Fruit fly (Drosophila melanogaster) whole organism, embryonic: ENCODE results near the gene lilli.

ENCODE experiments used
- Abd-B ChIP-seq: fragments of 200-800 bp; sonication (Bioruptor generic); optimal IDR thresholded peaks from 2 replicates; lab custom pipeline; 2018; ENCODE audit warnings: missing biosample characterization, mild to moderate bottlenecking, missing genetic modification characterization, moderate library complexity
- Aef1 ChIP-seq: fragments of 200-800 bp; sonication (Bioruptor generic); IDR thresholded peaks from 3 replicates; pipeline ENCODE4 v1.3.6; 2022; ENCODE audit warnings: missing biosample characterization, missing genetic modification characterization
- C15 ChIP-seq: fragments of 200-800 bp; sonication (Bioruptor generic); IDR thresholded peaks from 3 replicates; pipeline ENCODE4 v1.3.6; 2022; ENCODE audit warnings: missing biosample characterization, missing genetic modification characterization
- CG10462 ChIP-seq: fragments of 200-800 bp; sonication (Bioruptor generic); optimal IDR thresholded peaks from 2 replicates; lab custom pipeline; 2016; ENCODE audit warnings: missing biosample characterization, missing genetic modification characterization
- CG12391 ChIP-seq: fragments of 200-800 bp; sonication (Bioruptor generic); optimal IDR thresholded peaks from 3 replicates; lab custom pipeline; 2018; ENCODE audit warnings: missing biosample characterization, mild to moderate bottlenecking, missing genetic modification characterization, moderate library complexity
- CG12744 ChIP-seq: fragments of 200-800 bp; sonication (Bioruptor generic); optimal IDR thresholded peaks from 2 replicates; lab custom pipeline; 2016; ENCODE audit warnings: missing biosample characterization, missing genetic modification characterization
- CG13894 ChIP-seq: fragments of 200-800 bp; sonication (Bioruptor generic); optimal IDR thresholded peaks from 3 replicates; lab custom pipeline; 2018; ENCODE audit warnings: missing biosample characterization, mild to moderate bottlenecking, missing genetic modification characterization, moderate library complexity
- CG14441 ChIP-seq: fragments of 200-800 bp; sonication (Bioruptor generic); IDR thresholded peaks from 2 replicates; pipeline ENCODE4 v1.3.6; 2022; ENCODE audit warnings: missing biosample characterization, missing genetic modification characterization
- CG15073 ChIP-seq: fragments of 200-800 bp; sonication (Bioruptor generic); optimal IDR thresholded peaks from 2 replicates; lab custom pipeline; 2016; ENCODE audit warnings: missing biosample characterization, missing genetic modification characterization
- CG15479 ChIP-seq: fragments of 200-800 bp; sonication (Bioruptor generic); optimal IDR thresholded peaks from 3 replicates; lab custom pipeline; 2019; ENCODE audit warnings: missing biosample characterization, mild to moderate bottlenecking, missing genetic modification characterization, moderate library complexity
- CG16815 ChIP-seq: fragments of 200-800 bp; sonication (Bioruptor generic); optimal IDR thresholded peaks from 3 replicates; lab custom pipeline; 2017; ENCODE audit warnings: missing biosample characterization, mild to moderate bottlenecking, missing genetic modification characterization
- CG17186 ChIP-seq: fragments of 200-800 bp; sonication (Bioruptor generic); optimal IDR thresholded peaks from 3 replicates; lab custom pipeline; 2017; ENCODE audit warnings: missing biosample characterization, missing genetic modification reagents, missing genetic modification characterization
- CG3281 ChIP-seq: fragments of 200-800 bp; sonication (Bioruptor generic); optimal IDR thresholded peaks from 3 replicates; lab custom pipeline; 2017; ENCODE audit warnings: missing biosample characterization, mild to moderate bottlenecking, missing genetic modification characterization
- CG3847 ChIP-seq: fragments of 200-800 bp; sonication (Bioruptor generic); IDR thresholded peaks from 2 replicates; pipeline ENCODE4 v1.3.6; 2022; ENCODE audit warnings: missing biosample characterization, missing genetic modification characterization
- CG4424 ChIP-seq: fragments of 200-800 bp; sonication (Bioruptor generic); optimal IDR thresholded peaks from 3 replicates; lab custom pipeline; 2016; ENCODE audit warnings: missing biosample characterization, missing genetic modification characterization
- CG4854 ChIP-seq: fragments of 200-800 bp; sonication (Bioruptor generic); optimal IDR thresholded peaks from 2 replicates; lab custom pipeline; 2016; ENCODE audit warnings: missing biosample characterization, missing genetic modification characterization, inconsistent platforms
- CG8388 ChIP-seq: fragments of 200-800 bp; sonication (Bioruptor generic); optimal IDR thresholded peaks from 2 replicates; lab custom pipeline; 2019; ENCODE audit warnings: missing biosample characterization, mild to moderate bottlenecking, missing genetic modification characterization, moderate library complexity
- CG8478 ChIP-seq: fragments of >200 bp; optimal IDR thresholded peaks from 2 replicates; lab custom pipeline; 2018
- D19A ChIP-seq: fragments of 200-800 bp; optimal IDR thresholded peaks from 3 replicates; lab custom pipeline; 2019; ENCODE audit warnings: missing biosample characterization, mild to moderate bottlenecking, missing genetic modification characterization, moderate library complexity
- D19B ChIP-seq: fragments of 200-800 bp; sonication (Bioruptor generic); optimal IDR thresholded peaks from 2 replicates; lab custom pipeline; 2017; ENCODE audit warnings: missing biosample characterization, mild to moderate bottlenecking, missing genetic modification characterization
- Drgx ChIP-seq: fragments of 200-800 bp; sonication (Bioruptor generic); IDR thresholded peaks from 2 replicates; pipeline ENCODE4 v1.3.6; 2022; ENCODE audit warnings: missing biosample characterization, missing genetic modification characterization
- GATAe ChIP-seq: fragments of 200-800 bp; sonication (Bioruptor generic); conservative IDR thresholded peaks from 2 replicates; pipeline ENCODE4 v1.3.6; 2022; ENCODE audit warnings: missing biosample characterization, missing genetic modification characterization
- HLH4C ChIP-seq: fragments of 200-800 bp; sonication (Bioruptor generic); IDR thresholded peaks from 3 replicates; pipeline ENCODE4 v1.3.6; 2022; ENCODE audit warnings: missing biosample characterization, missing genetic modification characterization; ENCODE audit not compliant: partially characterized antibody
- HLH54F ChIP-seq: fragments of 200-800 bp; sonication (Bioruptor generic); optimal IDR thresholded peaks from 3 replicates; lab custom pipeline; 2016; ENCODE audit warnings: missing biosample characterization, missing genetic modification characterization
- HmgD ChIP-seq: fragments of 200-800 bp; sonication (Bioruptor generic); optimal IDR thresholded peaks from 3 replicates; lab custom pipeline; 2016; ENCODE audit warnings: missing biosample characterization, missing genetic modification characterization
- Hr39 ChIP-seq: fragments of >200 bp; optimal IDR thresholded peaks from 2 replicates; lab custom pipeline; 2017
- Jarid2 ChIP-seq: fragments of 200-800 bp; sonication (Bioruptor generic); optimal IDR thresholded peaks from 3 replicates; lab custom pipeline; 2017; ENCODE audit warnings: mild to moderate bottlenecking, missing biosample characterization, missing genetic modification reagents, missing genetic modification characterization
- Nf-YC ChIP-seq: fragments of 200-800 bp; optimal IDR thresholded peaks from 3 replicates; lab custom pipeline; 2019; ENCODE audit warnings: missing biosample characterization, mild to moderate bottlenecking, missing genetic modification characterization, moderate library complexity
- Ptx1 ChIP-seq: fragments of 200-800 bp; sonication (Bioruptor generic); IDR thresholded peaks from 2 replicates; pipeline ENCODE4 v1.3.6; 2022; ENCODE audit warnings: missing biosample characterization, missing genetic modification characterization
- Sox102F ChIP-seq: fragments of 200-800 bp; sonication (Bioruptor generic); optimal IDR thresholded peaks from 2 replicates; lab custom pipeline; 2018; ENCODE audit warnings: missing biosample characterization, mild to moderate bottlenecking, missing genetic modification characterization, moderate library complexity
- Sry-β ChIP-seq: fragments of 200-800 bp; sonication (Bioruptor generic); optimal IDR thresholded peaks from 2 replicates; lab custom pipeline; 2018; ENCODE audit warnings: missing biosample characterization, mild to moderate bottlenecking, missing genetic modification characterization, moderate library complexity
- da ChIP-seq: fragments of 200-800 bp; sonication (Bioruptor generic); optimal IDR thresholded peaks from 2 replicates; lab custom pipeline; 2016; ENCODE audit warnings: missing biosample characterization, missing genetic modification characterization
- dmrt99B ChIP-seq: fragments of 200-800 bp; sonication (Bioruptor generic); optimal IDR thresholded peaks from 2 replicates; lab custom pipeline; 2018; ENCODE audit warnings: missing biosample characterization, mild to moderate bottlenecking, missing genetic modification characterization, moderate library complexity
- eyg ChIP-seq: fragments of 200-800 bp; sonication (Bioruptor generic); optimal IDR thresholded peaks from 3 replicates; lab custom pipeline; 2016; ENCODE audit warnings: missing biosample characterization, missing genetic modification characterization
- gem ChIP-seq: fragments of 200-800 bp; sonication (Bioruptor generic); optimal IDR thresholded peaks from 2 replicates; lab custom pipeline; 2019; ENCODE audit warnings: missing biosample characterization, mild to moderate bottlenecking, missing genetic modification characterization, moderate library complexity
- grau ChIP-seq: fragments of 200-800 bp; optimal IDR thresholded peaks from 3 replicates; lab custom pipeline; 2019; ENCODE audit warnings: missing biosample characterization, mild to moderate bottlenecking, missing genetic modification characterization, moderate library complexity
- gsb ChIP-seq: fragments of 200-800 bp; sonication (Bioruptor generic); IDR thresholded peaks from 2 replicates; pipeline ENCODE4 v1.3.6; 2022; ENCODE audit warnings: missing biosample characterization, missing genetic modification characterization
- ham ChIP-seq: fragments of 200-800 bp; sonication (Bioruptor generic); IDR thresholded peaks from 2 replicates; pipeline ENCODE4 v1.3.6; 2022; ENCODE audit warnings: missing biosample characterization, missing genetic modification characterization
- her ChIP-seq: fragments of 200-800 bp; sonication (Bioruptor generic); optimal IDR thresholded peaks from 2 replicates; lab custom pipeline; 2016; ENCODE audit warnings: missing biosample characterization, missing genetic modification characterization
- ind ChIP-seq: fragments of 200-800 bp; sonication (Bioruptor generic); optimal IDR thresholded peaks from 3 replicates; lab custom pipeline; 2016; ENCODE audit warnings: missing biosample characterization, missing genetic modification characterization
- jigr1 ChIP-seq: fragments of 200-800 bp; sonication (Bioruptor generic); IDR thresholded peaks from 3 replicates; pipeline ENCODE4 v1.3.6; 2022; ENCODE audit warnings: missing biosample characterization, missing genetic modification characterization
- maf-S ChIP-seq: fragments of 200-800 bp; sonication (Bioruptor generic); optimal IDR thresholded peaks from 2 replicates; lab custom pipeline; 2016; ENCODE audit warnings: missing biosample characterization, missing genetic modification characterization
- mld ChIP-seq: fragments of 200-800 bp; sonication (Bioruptor generic); IDR thresholded peaks from 3 replicates; pipeline ENCODE4 v1.3.6; 2022; ENCODE audit warnings: missing biosample characterization, missing genetic modification characterization; ENCODE audit not compliant: partially characterized antibody
- nom ChIP-seq: fragments of 200-800 bp; sonication (Bioruptor generic); optimal IDR thresholded peaks from 2 replicates; lab custom pipeline; 2017; ENCODE audit warnings: missing biosample characterization, missing genetic modification characterization, mild to moderate bottlenecking, moderate library complexity, missing genetic modification reagents
- shn ChIP-seq: fragments of 200-800 bp; sonication (Bioruptor generic); optimal IDR thresholded peaks from 3 replicates; lab custom pipeline; 2016; ENCODE audit warnings: missing biosample characterization, missing genetic modification characterization
- slbo ChIP-seq: fragments of 200-800 bp; sonication (Bioruptor generic); IDR thresholded peaks from 2 replicates; pipeline ENCODE4 v1.3.6; 2022; ENCODE audit warnings: missing biosample characterization, missing genetic modification characterization
- slp2 ChIP-seq: fragments of 200-800 bp; sonication (Bioruptor generic); optimal IDR thresholded peaks from 2 replicates; lab custom pipeline; 2016; ENCODE audit warnings: missing biosample characterization, missing genetic modification characterization
- ssp ChIP-seq: fragments of 200-800 bp; sonication (Bioruptor generic); IDR thresholded peaks from 2 replicates; pipeline ENCODE4 v1.3.6; 2022; ENCODE audit warnings: missing biosample characterization, missing genetic modification characterization
- tx ChIP-seq: fragments of 200-800 bp; sonication (Bioruptor generic); optimal IDR thresholded peaks from 2 replicates; lab custom pipeline; 2016; ENCODE audit warnings: missing biosample characterization, missing genetic modification characterization
- usp ChIP-seq: fragments of >200 bp; optimal IDR thresholded peaks from 2 replicates; lab custom pipeline; 2017; ENCODE audit warnings: missing biosample characterization, missing genetic modification characterization
- zfh1 ChIP-seq: fragments of 200-800 bp; sonication (Bioruptor generic); IDR thresholded peaks from 3 replicates; pipeline ENCODE4 v1.3.6; 2022; ENCODE audit warnings: missing biosample characterization, missing genetic modification characterization

Gene lilli

dm6 chr2L:2874542-2875194, 11.1 kb upstream of the lilli start, which contains the start of gene CG8814 (continued):
- TF ChIP-seq CG15479 (GFP tag; lab: Kevin White, UChicago), result no peak
- peak; percentile 66 for TF ChIP-seq Abd-B (GFP tag; lab: Kevin White, UChicago)
- peak; percentile 98 for TF ChIP-seq nom
- TF ChIP-seq Hr39, result no peak
- TF ChIP-seq her (GFP tag; lab: Kevin White, UChicago), result peak; percentile 21
- TF ChIP-seq CG4854 (GFP tag; lab: Kevin White, UChicago), result no peak
- TF ChIP-seq Jarid2 (GFP tag; lab: Kevin White, UChicago), result no peak
- no peak for TF ChIP-seq shn
- TF ChIP-seq CG12391, result peak; percentile 83
- TF ChIP-seq dmrt99B (tag; lab: Kevin White, UChicago), result peak; percentile 31
- peak; percentile 66; the same call in 2 of the 3 replicates for TF ChIP-seq HLH4C
- TF ChIP-seq Drgx (GFP tag; lab: Robert Waterston, UW), result peak; percentile 53
- peak; percentile 15 for TF ChIP-seq HLH54F (GFP tag; lab: Kevin White, UChicago)
- TF ChIP-seq CG12744 (GFP tag; lab: Kevin White, UChicago), result peak; percentile 17
- TF ChIP-seq slp2, result no peak
- peak; percentile 54 for TF ChIP-seq D19B (GFP tag; lab: Kevin White, UChicago)
- peak; percentile 85 for TF ChIP-seq slbo (GFP tag; lab: Robert Waterston, UW)
- TF ChIP-seq ind (GFP tag; lab: Kevin White, UChicago), result peak; percentile 71
- TF ChIP-seq zfh1, result peak; percentile 64
- TF ChIP-seq HmgD (GFP tag; lab: Kevin White, UChicago), result no peak
- no peak for TF ChIP-seq usp (GFP tag; lab: Kevin White, UChicago)
- TF ChIP-seq maf-S (GFP tag; lab: Kevin White, UChicago), result peak; percentile 42
- TF ChIP-seq gsb (GFP tag; lab: Robert Waterston, UW), result no peak
- TF ChIP-seq CG15073 (GFP tag; lab: Kevin White, UChicago), result no peak
- peak; percentile 80 for TF ChIP-seq Nf-YC (tag; lab: Kevin White, UChicago)
- TF ChIP-seq Sry-β (GFP tag; lab: Kevin White, UChicago), result no peak
- TF ChIP-seq CG4424 (GFP tag; lab: Kevin White, UChicago), result peak; percentile 76
- TF ChIP-seq CG14441 (GFP tag; lab: Robert Waterston, UW), result peak; percentile 71
- TF ChIP-seq da (GFP tag; lab: Kevin White, UChicago), result no peak
- peak; percentile 65; the same call in 2 of the 3 replicates for TF ChIP-seq jigr1 (GFP tag; lab: Robert Waterston, UW)
- TF ChIP-seq grau, result peak; percentile 71
- TF ChIP-seq CG8388 (GFP tag; lab: Kevin White, UChicago), result peak; percentile 46
- peak; percentile 79 for TF ChIP-seq Ptx1
- peak; percentile 81 for TF ChIP-seq gem (tag; lab: Kevin White, UChicago)
- peak; percentile 73 for TF ChIP-seq CG3847 (GFP tag; lab: Robert Waterston, UW)
- peak; percentile 68; the same call in 2 of the 3 replicates for TF ChIP-seq mld (GFP tag; lab: Robert Waterston, UW)
- no peak for TF ChIP-seq tx (GFP tag; lab: Kevin White, UChicago)
- TF ChIP-seq CG16815 (GFP tag; lab: Kevin White, UChicago), result peak; percentile 61
- TF ChIP-seq CG17186, result peak; percentile 80
- TF ChIP-seq CG8478 (lab: Kevin White, UChicago), result peak; percentile 87
- TF ChIP-seq D19A (tag; lab: Kevin White, UChicago), result peak; percentile 75
- peak; percentile 81 for TF ChIP-seq ssp (GFP tag; lab: Robert Waterston, UW)
- no peak for TF ChIP-seq ham (GFP tag; lab: Robert Waterston, UW)
- TF ChIP-seq CG3281, result peak; percentile 58
- no peak; the same call in 1 of the 2 replicates for TF ChIP-seq GATAe (GFP tag; lab: Robert Waterston, UW)
- no peak for TF ChIP-seq eyg (GFP tag; lab: Kevin White, UChicago)
- TF ChIP-seq C15 (GFP tag; lab: Robert Waterston, UW), result 0 out of 3 replicates have a peak, but pooled peaks have one; percentile 29
- TF ChIP-seq CG13894 (tag; lab: Kevin White, UChicago), result peak; percentile 29
- peak; percentile 65 for TF ChIP-seq CG10462
- TF ChIP-seq Sox102F (GFP tag; lab: Kevin White, UChicago), result peak; percentile 54
- TF ChIP-seq Aef1 (GFP tag; lab: Robert Waterston, UW), result peak; percentile 83
